Fruit fly (Drosophila melanogaster): ENCODE measurements around the gene Ddr.

DNA sequence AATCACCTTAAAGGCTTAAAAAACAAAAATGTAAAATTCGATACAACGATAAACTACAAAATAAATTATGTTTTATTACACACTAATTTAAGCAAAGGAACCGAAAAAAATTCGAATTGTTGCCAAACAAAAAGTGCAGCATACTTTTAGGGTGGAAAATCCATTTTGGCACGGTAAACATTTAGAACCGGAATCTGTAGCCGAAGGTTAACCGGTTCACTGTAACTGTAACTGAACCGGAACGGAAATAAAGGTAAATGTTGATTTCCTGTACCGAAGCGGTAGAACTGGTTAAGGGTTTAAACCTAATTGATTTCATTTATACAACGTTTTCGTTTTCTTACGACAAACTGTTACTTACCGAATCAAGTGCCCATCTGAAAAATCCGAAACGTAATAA, 114.0 kb downstream of the Ddr start:
- no peak for TF ChIP-seq Pif1A (GFP tag; optimal IDR thresholded peaks at IDR 0.05)
- no peak for TF ChIP-seq Pif1B (GFP tag; optimal IDR thresholded peaks at IDR 0.05)
- no peak for TF ChIP-seq CG17806 (tag; optimal IDR thresholded peaks at IDR 0.05)
- TF ChIP-seq CG13204 (GFP tag; optimal IDR thresholded peaks at IDR 0.05), result no peak
- TF ChIP-seq Snoo (tag; optimal IDR thresholded peaks at IDR 0.05), result no peak
- no peak for TF ChIP-seq CG9948 (tag; optimal IDR thresholded peaks at IDR 0.05)
- TF ChIP-seq EcR (GFP tag; optimal IDR thresholded peaks at IDR 0.05), result no peak
- TF ChIP-seq CG32121 (GFP tag; IDR thresholded peaks at IDR 0.05), result no peak
- no peak for TF ChIP-seq CG4496 (GFP tag; IDR thresholded peaks at IDR 0.05)
- TF ChIP-seq CG14655 (GFP tag; optimal IDR thresholded peaks at IDR 0.05), result no peak

Measured in whole organism, pupa.